Fruit fly (Drosophila melanogaster) whole organism, pupa: ENCODE data around the gene CG43078.

Experiments
- CG10348 ChIP-seq: fragments of 200-800 bp; sonication (Bioruptor generic); IDR thresholded peaks from 2 replicates; pipeline ENCODE4 v1.3.6; 2022; ENCODE audit warnings: missing biosample characterization, missing genetic modification characterization
- CG12605 ChIP-seq: fragments of 200-800 bp; sonication (Bioruptor generic); IDR thresholded peaks from 2 replicates; pipeline ENCODE4 v1.3.6; 2022; ENCODE audit warnings: missing biosample characterization, missing genetic modification characterization
- CG13204 ChIP-seq: fragments of 200-800 bp; sonication (Bioruptor generic); optimal IDR thresholded peaks from 2 replicates; lab custom pipeline; 2018; ENCODE audit warnings: missing biosample characterization, mild to moderate bottlenecking, missing genetic modification characterization, moderate library complexity
- CG14655 ChIP-seq: fragments of 200-800 bp; sonication (Bioruptor generic); optimal IDR thresholded peaks from 3 replicates; lab custom pipeline; 2017; ENCODE audit warnings: mild to moderate bottlenecking, missing biosample characterization, missing genetic modification reagents, missing genetic modification characterization
- CG15710 ChIP-seq: fragments of 200-800 bp; sonication (Bioruptor generic); optimal IDR thresholded peaks from 2 replicates; lab custom pipeline; 2018; ENCODE audit warnings: missing biosample characterization, mild to moderate bottlenecking, missing genetic modification characterization, moderate library complexity
- CG17806 ChIP-seq: fragments of 200-800 bp; sonication (Bioruptor generic); optimal IDR thresholded peaks from 2 replicates; lab custom pipeline; 2018; ENCODE audit warnings: missing biosample characterization, mild to moderate bottlenecking, missing genetic modification characterization, moderate library complexity
- CG32121 ChIP-seq: fragments of 200-800 bp; sonication (Bioruptor generic); IDR thresholded peaks from 2 replicates; pipeline ENCODE4 v1.3.6; 2022; ENCODE audit warnings: missing biosample characterization, missing genetic modification characterization
- CG34367 ChIP-seq: fragments of 200-800 bp; sonication (Bioruptor generic); optimal IDR thresholded peaks from 2 replicates; lab custom pipeline; 2018; ENCODE audit warnings: missing biosample characterization, mild to moderate bottlenecking, missing genetic modification characterization
- CG4496 ChIP-seq: fragments of 200-800 bp; sonication (Bioruptor generic); IDR thresholded peaks from 3 replicates; pipeline ENCODE4 v1.3.6; 2022; ENCODE audit warnings: missing biosample characterization, missing genetic modification characterization
- CG8159 ChIP-seq: fragments of 200-800 bp; sonication (Bioruptor generic); optimal IDR thresholded peaks from 3 replicates; lab custom pipeline; 2018; ENCODE audit warnings: missing biosample characterization, mild to moderate bottlenecking, missing genetic modification characterization, moderate library complexity
- CG8301 ChIP-seq: fragments of 200-800 bp; sonication (Bioruptor generic); optimal IDR thresholded peaks from 2 replicates; lab custom pipeline; 2018; ENCODE audit warnings: missing biosample characterization, mild to moderate bottlenecking, missing genetic modification characterization
- CG9948 ChIP-seq: fragments of 200-800 bp; sonication (Bioruptor generic); optimal IDR thresholded peaks from 2 replicates; lab custom pipeline; 2018; ENCODE audit warnings: missing biosample characterization, mild to moderate bottlenecking, missing genetic modification characterization, moderate library complexity
- D1 ChIP-seq: fragments of 200-800 bp; sonication (Bioruptor generic); optimal IDR thresholded peaks from 2 replicates; lab custom pipeline; 2018; ENCODE audit warnings: missing biosample characterization, mild to moderate bottlenecking, missing genetic modification characterization, moderate library complexity
- EcR ChIP-seq: fragments of 200-800 bp; sonication (Bioruptor generic); optimal IDR thresholded peaks from 3 replicates; lab custom pipeline; 2019; ENCODE audit warnings: missing biosample characterization, missing genetic modification characterization, mild to moderate bottlenecking, moderate library complexity, missing genetic modification reagents
- Ets98B ChIP-seq: fragments of 200-800 bp; sonication (Bioruptor generic); IDR thresholded peaks from 2 replicates; pipeline ENCODE4 v1.3.6; 2022; ENCODE audit warnings: missing biosample characterization, missing genetic modification characterization
- Pif1A ChIP-seq: fragments of 200-800 bp; sonication (Bioruptor generic); optimal IDR thresholded peaks from 3 replicates; lab custom pipeline; 2016; ENCODE audit warnings: missing biosample characterization, missing genetic modification characterization
- Pif1B ChIP-seq: fragments of 200-800 bp; sonication (Bioruptor generic); optimal IDR thresholded peaks from 3 replicates; lab custom pipeline; 2016; ENCODE audit warnings: missing biosample characterization, missing genetic modification characterization
- Snoo ChIP-seq: fragments of 200-800 bp; sonication (Bioruptor generic); optimal IDR thresholded peaks from 3 replicates; lab custom pipeline; 2017; ENCODE audit warnings: missing biosample characterization, mild to moderate bottlenecking, missing genetic modification characterization, inconsistent platforms
- fd96Ca ChIP-seq: fragments of 200-800 bp; sonication (Bioruptor generic); IDR thresholded peaks from 3 replicates; pipeline ENCODE4 v1.3.6; 2022; ENCODE audit warnings: missing biosample characterization, missing genetic modification characterization
- gl ChIP-seq: fragments of 200-800 bp; sonication (Bioruptor generic); optimal IDR thresholded peaks from 2 replicates; lab custom pipeline; 2018; ENCODE audit warnings: missing biosample characterization, mild to moderate bottlenecking, missing genetic modification characterization
- rn ChIP-seq: fragments of 200-800 bp; sonication (Bioruptor generic); IDR thresholded peaks from 2 replicates; pipeline ENCODE4 v1.3.6; 2022; ENCODE audit warnings: missing biosample characterization, missing genetic modification characterization

Gene CG43078

DNA sequence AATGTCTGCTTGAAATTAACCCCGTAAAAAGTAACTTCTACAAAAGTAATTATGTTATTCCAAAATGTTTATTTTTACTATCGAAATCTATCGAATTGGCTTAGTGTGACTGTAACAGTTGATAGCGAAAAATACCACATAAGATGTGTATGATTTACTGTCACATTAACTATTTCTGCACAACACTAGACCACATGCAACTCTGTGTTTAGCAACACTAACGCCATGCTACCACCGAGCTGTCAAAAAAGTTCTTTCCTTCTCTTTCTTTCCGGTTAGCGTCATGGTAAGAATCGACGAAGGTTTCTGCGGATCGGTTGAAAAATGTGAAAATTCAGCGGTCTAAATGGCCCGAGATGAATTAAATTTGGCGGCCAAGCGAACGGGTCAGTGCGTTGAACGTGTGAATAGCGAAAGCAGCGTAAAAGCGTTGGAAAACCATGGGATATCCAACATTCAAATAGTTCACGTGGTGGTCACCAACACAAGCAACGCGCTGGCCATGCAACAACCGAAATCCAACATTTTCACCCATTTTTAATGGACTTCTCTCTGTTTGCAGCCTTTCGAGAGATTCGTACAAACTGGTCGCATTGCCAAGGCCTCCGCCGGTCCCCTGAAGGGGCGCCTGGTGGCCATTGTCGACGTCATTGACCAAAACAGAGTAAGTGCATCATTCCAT lies 24.3 kb downstream of the CG43078 start, which contains the start of the genes Nelf-E and RpL14:
TSS of gene Nelf-E (minus strand) at position 128 of the 682 bp plus-strand sequence.
TSS of gene RpL14 (plus strand) at position 255 of the 682 bp plus-strand sequence.
- TF ChIP-seq Pif1B (GFP tag; lab: Kevin White, UChicago), result no peak
- no peak for TF ChIP-seq CG8301 (tag; lab: Kevin White, UChicago)
- TF ChIP-seq CG34367, result peak; percentile 90
- TF ChIP-seq CG10348, result no peak
- peak; percentile 50 for TF ChIP-seq CG9948 (tag; lab: Kevin White, UChicago)
- peak; percentile 66 for TF ChIP-seq CG8159 (tag; lab: Kevin White, UChicago)
- peak; percentile 84 for TF ChIP-seq Ets98B (GFP tag; lab: Robert Waterston, UW)
- TF ChIP-seq CG17806, result no peak
- no peak for TF ChIP-seq Pif1A (GFP tag; lab: Kevin White, UChicago)
- TF ChIP-seq Snoo (tag; lab: Kevin White, UChicago), result no peak
- no peak for TF ChIP-seq D1 (tag; lab: Kevin White, UChicago)
- peak; percentile 82 for TF ChIP-seq CG15710 (tag; lab: Kevin White, UChicago)
- peak; percentile 47; the same call in 1 of the 2 replicates for TF ChIP-seq CG12605 (GFP tag; lab: Robert Waterston, UW)
- peak; percentile 89 for TF ChIP-seq fd96Ca (GFP tag; lab: Robert Waterston, UW)
- TF ChIP-seq CG32121, result peak; percentile 83
- TF ChIP-seq EcR (GFP tag; lab: Kevin White, UChicago), result no peak
- no peak for TF ChIP-seq CG13204
- TF ChIP-seq CG14655 (GFP tag; lab: Kevin White, UChicago), result no peak
- TF ChIP-seq CG4496 (GFP tag; lab: Robert Waterston, UW), result peak; percentile 94
- TF ChIP-seq gl (tag; lab: Kevin White, UChicago), result peak; percentile 79
- TF ChIP-seq rn (GFP tag; lab: Robert Waterston, UW), result peak; percentile 82
- TF ChIP-seq, all 21 proteins: peak for 11

dm6 chr3L:8603880-8604692 lies 27.5 kb downstream of the CG43078 start, which contains the start of the genes CG5989 and CG6282:
Gene CG5989, minus strand, starts transcription at chr3L:8604149.
Gene CG6282, plus strand, starts transcription at chr3L:8604657.
- peak; percentile 56 for TF ChIP-seq EcR (GFP tag; lab: Kevin White, UChicago)
- no peak for TF ChIP-seq CG32121
- TF ChIP-seq Pif1B (GFP tag; lab: Kevin White, UChicago), result no peak
- peak; percentile 37; the same call in 1 of the 2 replicates for TF ChIP-seq CG12605 (GFP tag; lab: Robert Waterston, UW)
- TF ChIP-seq Ets98B (GFP tag; lab: Robert Waterston, UW), result no peak
- peak; percentile 0 for TF ChIP-seq CG8159 (tag; lab: Kevin White, UChicago)
- TF ChIP-seq CG17806, result no peak
- no peak for TF ChIP-seq D1 (tag; lab: Kevin White, UChicago)
- no peak for TF ChIP-seq CG15710 (tag; lab: Kevin White, UChicago)
- no peak for TF ChIP-seq Snoo (tag; lab: Kevin White, UChicago)

DNA sequence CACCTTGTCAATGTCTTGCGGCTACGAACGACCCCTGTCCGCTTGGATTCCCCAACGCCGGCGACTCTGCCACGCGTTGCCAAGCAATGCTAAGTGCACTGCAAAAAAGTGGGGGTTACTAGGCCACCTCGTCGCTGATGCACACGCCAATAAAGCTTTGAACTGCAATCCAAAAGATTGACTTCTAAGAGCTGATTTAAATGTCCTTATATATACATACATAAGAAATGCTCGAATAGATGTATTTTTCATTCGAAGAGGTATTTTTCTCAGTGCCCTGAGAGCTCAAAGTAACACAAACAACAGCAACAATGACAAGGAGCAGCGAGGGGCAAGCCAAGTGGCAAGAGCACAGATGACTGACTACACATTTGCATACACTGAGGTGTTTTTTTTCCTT lies 30.8 kb downstream of the CG43078 start:
- TF ChIP-seq gl (tag; lab: Kevin White, UChicago) (no peak), CG8301 (tag; lab: Kevin White, UChicago) (no peak), CG9948 (tag; lab: Kevin White, UChicago) (peak; percentile 40), CG4496 (GFP tag; lab: Robert Waterston, UW) (0 out of 3 replicates have a peak, but pooled peaks have one; percentile 43), fd96Ca (GFP tag; lab: Robert Waterston, UW) (peak; percentile 65; the same call in 2 of the 3 replicates), CG10348 (no peak), D1 (tag; lab: Kevin White, UChicago) (no peak), CG32121 (peak; percentile 42; the same call in 1 of the 2 replicates), CG15710 (tag; lab: Kevin White, UChicago) (peak; percentile 51), Ets98B (GFP tag; lab: Robert Waterston, UW) (no peak; the same call in 1 of the 2 replicates), Pif1B (GFP tag; lab: Kevin White, UChicago) (no peak), CG34367 (no peak), CG14655 (GFP tag; lab: Kevin White, UChicago) (peak; percentile 36), rn (GFP tag; lab: Robert Waterston, UW) (no peak), CG13204 (no peak), CG8159 (tag; lab: Kevin White, UChicago) (peak; percentile 54), CG17806 (no peak), Snoo (tag; lab: Kevin White, UChicago) (no peak), CG12605 (GFP tag; lab: Robert Waterston, UW) (0 out of 2 replicates have a peak, but pooled peaks have one; percentile 27), Pif1A (GFP tag; lab: Kevin White, UChicago) (peak; percentile 53), EcR (GFP tag; lab: Kevin White, UChicago) (no peak)

DNA sequence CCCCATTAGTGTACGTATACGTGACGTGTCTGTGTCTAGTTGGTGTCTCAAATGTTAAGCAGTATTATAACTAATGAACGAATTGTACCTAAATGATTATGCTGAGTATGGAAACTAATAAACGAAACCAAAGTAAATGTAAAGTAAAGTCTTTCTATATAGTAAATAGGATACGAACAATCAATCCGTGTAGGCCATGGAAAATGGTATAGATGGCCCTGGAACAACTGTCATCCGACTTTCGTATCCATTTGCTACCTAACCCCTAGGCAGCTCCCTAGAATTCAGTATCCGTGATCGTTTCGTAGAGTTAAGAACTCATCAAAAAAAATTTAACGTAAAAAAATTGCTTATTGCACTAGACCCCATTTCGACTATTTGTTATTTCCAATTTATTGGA lies 40.3 kb downstream of the CG43078 start, which contains the start of gene S-Lap1:
TSS of gene S-Lap1 (plus strand) at position 301 of the 400 bp plus-strand sequence.
- no peak for TF ChIP-seq rn (GFP tag; lab: Robert Waterston, UW)
- TF ChIP-seq Snoo (tag; lab: Kevin White, UChicago), result no peak
- no peak for TF ChIP-seq CG8159 (tag; lab: Kevin White, UChicago)

DNA sequence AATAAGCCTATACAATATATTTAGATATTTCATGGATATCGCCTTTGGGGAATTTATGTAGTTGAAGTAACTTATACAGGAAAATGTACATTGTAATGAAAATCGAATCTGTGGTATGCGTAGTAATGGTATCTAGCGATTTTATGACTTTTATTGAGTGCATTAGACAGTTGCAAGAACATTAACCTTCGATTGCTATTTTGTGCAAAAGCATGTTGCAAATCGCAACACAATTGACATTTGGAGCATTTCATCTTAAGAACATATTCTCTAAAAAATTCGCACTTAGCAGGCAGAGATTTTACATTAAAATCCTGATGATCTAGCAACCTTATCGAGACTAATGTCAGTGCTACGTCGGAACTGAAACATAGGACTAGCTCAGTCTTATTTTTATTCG lies 43.0 kb downstream of the CG43078 start, which contains the start of gene S-Lap2:
TSS of gene S-Lap2 (plus strand) at position 301 of the 400 bp plus-strand sequence.
- TF ChIP-seq CG15710 (tag; lab: Kevin White, UChicago), result no peak
- TF ChIP-seq CG34367, result no peak
